Fruit fly (Drosophila melanogaster): ENCODE measurements around the gene CG13994.

The CG13994 gene

dm6 chr2L:6088371-6089365 lies 25.9 kb downstream of the CG13994 start (continued):
- TF ChIP-seq tna (GFP tag; IDR thresholded peaks at IDR 0.05; ENCODE audit: partially characterized antibody) (peak; percentile 59; the same call in 1 of the 2 replicates), gem (tag; optimal IDR thresholded peaks at IDR 0.05) (peak; percentile 63), ken (GFP tag; IDR thresholded peaks at IDR 0.05) (peak; percentile 46; the same call in 1 of the 3 replicates), CG7928 (GFP tag; optimal IDR thresholded peaks at IDR 0.05) (no peak), Sry-β (GFP tag; optimal IDR thresholded peaks at IDR 0.05) (no peak), jumu (GFP tag; optimal IDR thresholded peaks at IDR 0.05) (no peak), Max (GFP tag; optimal IDR thresholded peaks at IDR 0.05) (peak; percentile 81), p53 (GFP tag; optimal IDR thresholded peaks at IDR 0.05) (no peak), CG33213 (GFP tag; optimal IDR thresholded peaks at IDR 0.05) (no peak), br (optimal IDR thresholded peaks at IDR 0.05) (no peak), zfh2 (GFP tag; optimal IDR thresholded peaks at IDR 0.05) (peak; percentile 42), usp (GFP tag; optimal IDR thresholded peaks at IDR 0.05) (no peak), CG2199 (GFP tag; IDR thresholded peaks at IDR 0.05) (peak; percentile 95; the same call in 2 of the 3 replicates), CG7556 (GFP tag; optimal IDR thresholded peaks at IDR 0.05) (peak; percentile 68), Dad (GFP tag; optimal IDR thresholded peaks at IDR 0.05) (no peak), sc (optimal IDR thresholded peaks at IDR 0.05) (no peak), sc (GFP tag; optimal IDR thresholded peaks at IDR 0.05) (peak; percentile 25), CG11093 (GFP tag; IDR thresholded peaks at IDR 0.05) (no peak), wdn (GFP tag; IDR thresholded peaks at IDR 0.05) (no peak; the same call in 1 of the 2 replicates), CG3407 (GFP tag; optimal IDR thresholded peaks at IDR 0.05) (no peak), CoRest (tag; optimal IDR thresholded peaks at IDR 0.05) (peak; percentile 0), ftz-f1 (GFP tag; optimal IDR thresholded peaks at IDR 0.05) (peak; percentile 99), ssp (GFP tag; IDR thresholded peaks at IDR 0.05) (no peak), CG1233 (GFP tag; optimal IDR thresholded peaks at IDR 0.05) (peak; percentile 8), amos (GFP tag; IDR thresholded peaks at IDR 0.05; ENCODE audit: partially characterized antibody) (peak; percentile 42; the same call in 1 of the 2 replicates), CG30020 (tag; optimal IDR thresholded peaks at IDR 0.05) (no peak), Atf6 (GFP tag; IDR thresholded peaks at IDR 0.05) (no peak), Deaf1 (tag; optimal IDR thresholded peaks at IDR 0.05) (peak; percentile 90), CG16863 (GFP tag; optimal IDR thresholded peaks at IDR 0.05) (no peak), CG4854 (GFP tag; optimal IDR thresholded peaks at IDR 0.05) (no peak), CG18619 (GFP tag; optimal IDR thresholded peaks at IDR 0.05) (peak; percentile 62), CG15479 (GFP tag; optimal IDR thresholded peaks at IDR 0.05) (peak; percentile 100), Dbx (GFP tag; IDR thresholded peaks at IDR 0.05) (peak; percentile 49; the same call in 2 of the 3 replicates), Adf1 (GFP tag; IDR thresholded peaks at IDR 0.05) (peak; percentile 99), Elba2 (GFP tag; optimal IDR thresholded peaks at IDR 0.05) (peak; percentile 59), h (optimal IDR thresholded peaks at IDR 0.05) (no peak), CG13775 (GFP tag; optimal IDR thresholded peaks at IDR 0.05) (peak; percentile 18), Dip3 (GFP tag; optimal IDR thresholded peaks at IDR 0.05) (no peak), CG4328 (GFP tag; optimal IDR thresholded peaks at IDR 0.05) (peak; percentile 53), MBD-R2 (GFP tag; IDR thresholded peaks at IDR 0.05) (no peak), CG32772 (GFP tag; IDR thresholded peaks at IDR 0.05) (no peak), onecut (GFP tag; IDR thresholded peaks at IDR 0.05) (peak; percentile 90), CG33557 (GFP tag; optimal IDR thresholded peaks at IDR 0.05) (peak; percentile 50), Dip2 (GFP tag; IDR thresholded peaks at IDR 0.05) (no peak), CG9876 (GFP tag; optimal IDR thresholded peaks at IDR 0.05) (no peak), prd (optimal IDR thresholded peaks at IDR 0.05) (no peak), prd (GFP tag; IDR thresholded peaks at IDR 0.05) (no peak), zen2 (GFP tag; IDR thresholded peaks at IDR 0.05; ENCODE audit: partially characterized antibody) (peak; percentile 67; the same call in 2 of the 3 replicates), HLH4C (GFP tag; IDR thresholded peaks at IDR 0.05; ENCODE audit: partially characterized antibody) (peak; percentile 44; the same call in 1 of the 3 replicates), CG6254 (GFP tag; optimal IDR thresholded peaks at IDR 0.05) (no peak)

All from whole organism, embryonic.